Fruit fly (Drosophila melanogaster) whole organism, prepupa: ENCODE measurements around the gene Lsd-1.

Experiments
- Blimp-1 ChIP-seq: fragments of 200-800 bp; sonication (Bioruptor generic); optimal IDR thresholded peaks from 3 replicates; lab custom pipeline; 2017; ENCODE audit warnings: missing biosample characterization, missing genetic modification characterization, mild to moderate bottlenecking, moderate library complexity, missing genetic modification reagents
- CG10669 ChIP-seq: fragments of 200-800 bp; sonication (Bioruptor generic); optimal IDR thresholded peaks from 3 replicates; lab custom pipeline; 2018; ENCODE audit warnings: missing biosample characterization, mild to moderate bottlenecking, missing genetic modification characterization, moderate library complexity
- CG11902 ChIP-seq: fragments of 200-800 bp; sonication (Bioruptor generic); optimal IDR thresholded peaks from 3 replicates; lab custom pipeline; 2016; ENCODE audit warnings: missing biosample characterization, missing genetic modification characterization
- CG15336 ChIP-seq: fragments of 200-800 bp; sonication (Bioruptor generic); IDR thresholded peaks from 2 replicates; pipeline ENCODE4 v1.3.6; 2022; ENCODE audit warnings: missing biosample characterization, missing genetic modification characterization
- CG1621 ChIP-seq: fragments of 200-800 bp; sonication (Bioruptor generic); optimal IDR thresholded peaks from 3 replicates; lab custom pipeline; 2018; ENCODE audit warnings: missing biosample characterization, mild to moderate bottlenecking, missing genetic modification characterization
- CG3032 ChIP-seq: fragments of 200-800 bp; optimal IDR thresholded peaks from 2 replicates; lab custom pipeline; 2019; ENCODE audit warnings: missing biosample characterization, mild to moderate bottlenecking, missing genetic modification characterization, moderate library complexity
- CG32006 ChIP-seq: fragments of 200-800 bp; sonication (Bioruptor generic); optimal IDR thresholded peaks from 3 replicates; lab custom pipeline; 2017; ENCODE audit warnings: missing biosample characterization, mild to moderate bottlenecking, missing genetic modification characterization
- CG3919 ChIP-seq: fragments of 200-800 bp; sonication (Bioruptor generic); optimal IDR thresholded peaks from 3 replicates; lab custom pipeline; 2016; ENCODE audit warnings: missing biosample characterization, missing genetic modification characterization
- CG6163 ChIP-seq: fragments of 200-800 bp; sonication (Bioruptor generic); IDR thresholded peaks from 3 replicates; pipeline ENCODE4 v1.3.6; 2022; ENCODE audit warnings: missing biosample characterization, missing genetic modification characterization
- CG6276 ChIP-seq: fragments of 200-800 bp; sonication (Bioruptor generic); optimal IDR thresholded peaks from 2 replicates; lab custom pipeline; 2017; ENCODE audit warnings: missing biosample characterization, mild to moderate bottlenecking, missing genetic modification characterization
- CG6792 ChIP-seq: fragments of 200-800 bp; sonication (Bioruptor generic); optimal IDR thresholded peaks from 3 replicates; lab custom pipeline; 2016; ENCODE audit warnings: missing biosample characterization, missing genetic modification characterization
- CG6808 ChIP-seq: fragments of 200-800 bp; sonication (Bioruptor generic); optimal IDR thresholded peaks from 3 replicates; lab custom pipeline; 2017; ENCODE audit warnings: missing biosample characterization, missing genetic modification characterization, mild to moderate bottlenecking, moderate library complexity, missing genetic modification reagents
- CG6854 ChIP-seq: fragments of 200-800 bp; sonication (Bioruptor generic); optimal IDR thresholded peaks from 2 replicates; lab custom pipeline; 2017; ENCODE audit warnings: missing biosample characterization, mild to moderate bottlenecking, missing genetic modification characterization
- CG8119 ChIP-seq: fragments of 200-800 bp; sonication (Bioruptor generic); IDR thresholded peaks from 3 replicates; pipeline ENCODE4 v1.3.6; 2022; ENCODE audit warnings: missing biosample characterization, missing genetic modification characterization
- CG8319 ChIP-seq: fragments of 200-800 bp; sonication (Bioruptor generic); optimal IDR thresholded peaks from 3 replicates; lab custom pipeline; 2016; ENCODE audit warnings: missing biosample characterization, missing genetic modification characterization
- CG8632 ChIP-seq: fragments of 200-800 bp; sonication (Bioruptor generic); optimal IDR thresholded peaks from 3 replicates; lab custom pipeline; 2016; ENCODE audit warnings: missing biosample characterization, missing genetic modification characterization
- CG9139 ChIP-seq: fragments of 200-800 bp; sonication (Bioruptor generic); optimal IDR thresholded peaks from 3 replicates; lab custom pipeline; 2017; ENCODE audit warnings: missing biosample characterization, mild to moderate bottlenecking, missing genetic modification characterization
- Eip75B ChIP-seq: fragments of 200-800 bp; sonication (Bioruptor generic); optimal IDR thresholded peaks from 3 replicates; lab custom pipeline; 2016; ENCODE audit warnings: missing biosample characterization, missing genetic modification characterization
- Ets21C ChIP-seq: fragments of 200-800 bp; sonication (Bioruptor generic); optimal IDR thresholded peaks from 3 replicates; lab custom pipeline; 2016; ENCODE audit warnings: missing biosample characterization, missing genetic modification characterization
- Hr39 ChIP-seq: fragments of 200-800 bp; sonication (Bioruptor generic); optimal IDR thresholded peaks from 2 replicates; lab custom pipeline; 2016; ENCODE audit warnings: missing biosample characterization, missing genetic modification characterization
- Hr4 ChIP-seq: fragments of 200-800 bp; sonication (Bioruptor generic); optimal IDR thresholded peaks from 3 replicates; lab custom pipeline; 2016; ENCODE audit warnings: missing biosample characterization, missing genetic modification characterization
- Lpt ChIP-seq: fragments of 200-800 bp; sonication (Bioruptor generic); optimal IDR thresholded peaks from 3 replicates; lab custom pipeline; 2016; ENCODE audit warnings: missing biosample characterization, missing genetic modification characterization
- Met ChIP-seq: fragments of 200-800 bp; sonication (Bioruptor generic); optimal IDR thresholded peaks from 3 replicates; lab custom pipeline; 2016; ENCODE audit warnings: missing biosample characterization, missing genetic modification characterization
- OdsH ChIP-seq: fragments of 200-800 bp; sonication (Bioruptor generic); optimal IDR thresholded peaks from 3 replicates; lab custom pipeline; 2016; ENCODE audit warnings: missing biosample characterization, missing genetic modification characterization
- Smox ChIP-seq: fragments of 200-800 bp; sonication (Bioruptor generic); optimal IDR thresholded peaks from 3 replicates; lab custom pipeline; 2016; ENCODE audit warnings: missing biosample characterization, missing genetic modification characterization
- Sox102F ChIP-seq: fragments of 200-800 bp; sonication (Bioruptor generic); optimal IDR thresholded peaks from 2 replicates; lab custom pipeline; 2016; ENCODE audit warnings: missing biosample characterization, mild to moderate bottlenecking, missing genetic modification characterization
- acj6 ChIP-seq: fragments of 200-800 bp; sonication (Bioruptor generic); optimal IDR thresholded peaks from 3 replicates; lab custom pipeline; 2016; ENCODE audit warnings: missing biosample characterization, missing genetic modification characterization
- eg ChIP-seq: fragments of 200-800 bp; sonication (Bioruptor generic); IDR thresholded peaks from 3 replicates; pipeline ENCODE4 v1.3.6; 2022; ENCODE audit warnings: missing biosample characterization, missing genetic modification characterization
- fd59A ChIP-seq: fragments of 200-800 bp; sonication (Bioruptor generic); optimal IDR thresholded peaks from 2 replicates; lab custom pipeline; 2017; ENCODE audit warnings: missing biosample characterization, mild to moderate bottlenecking, missing genetic modification characterization, missing genetic modification reagents
- lz ChIP-seq: fragments of 200-800 bp; sonication (Bioruptor generic); optimal IDR thresholded peaks from 3 replicates; lab custom pipeline; 2016; ENCODE audit warnings: missing biosample characterization, missing genetic modification characterization
- net ChIP-seq: fragments of 200-800 bp; sonication (Bioruptor generic); optimal IDR thresholded peaks from 3 replicates; lab custom pipeline; 2016; ENCODE audit warnings: missing biosample characterization, missing genetic modification characterization
- spab ChIP-seq: fragments of 200-800 bp; sonication (Bioruptor generic); optimal IDR thresholded peaks from 2 replicates; lab custom pipeline; 2017; ENCODE audit warnings: missing biosample characterization, mild to moderate bottlenecking, missing genetic modification characterization, missing genetic modification reagents
- ss ChIP-seq, 2 experiments: fragments of 200-800 bp; sonication (Bioruptor generic); optimal IDR thresholded peaks; 2 replicates in 1 of 2; 3 replicates in 1 of 2; lab custom pipeline; 2017 to 2018; ENCODE audit warnings: mild to moderate bottlenecking in 2 of 2, missing biosample characterization in 2 of 2, missing genetic modification characterization in 2 of 2, moderate library complexity in 1 of 2
- svp ChIP-seq: fragments of 200-800 bp; sonication (Bioruptor generic); peaks from one replicate; lab custom pipeline; 2016; ENCODE audit warnings: missing biosample characterization, missing genetic modification characterization

The Lsd-1 gene

DNA sequence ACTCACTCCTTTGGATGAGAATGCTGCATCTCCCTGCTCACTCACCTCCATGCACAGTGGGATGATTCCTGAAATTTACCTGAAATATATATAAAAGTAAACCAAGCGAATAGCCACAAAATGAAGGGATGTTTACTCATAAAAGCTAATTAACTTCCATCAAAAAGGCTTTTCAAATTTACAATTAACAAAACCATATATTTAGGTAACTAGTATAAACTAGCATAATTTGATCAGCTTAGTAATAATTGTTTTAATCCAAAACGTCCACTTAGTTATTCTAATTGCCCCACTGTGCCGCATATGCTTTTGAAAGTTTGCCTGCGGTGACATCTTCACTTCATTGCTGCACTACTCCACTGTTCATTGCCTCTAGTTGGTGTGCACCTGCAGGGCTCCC is 20.3 kb downstream of the Lsd-1 start (continued):
- TF ChIP-seq Met (GFP tag; lab: Kevin White, UChicago) (peak; percentile 85), CG9139 (GFP tag; lab: Kevin White, UChicago) (peak; percentile 74), CG8119 (GFP tag; lab: Robert Waterston, UW) (peak; percentile 90), fd59A (GFP tag; lab: Kevin White, UChicago) (peak; percentile 86), CG6854 (no peak), ss (GFP tag; optimal IDR thresholded peaks at IDR 0.05; lab: Kevin White, UChicago) (peak; percentile 86 to 87), Hr39 (GFP tag; lab: Kevin White, UChicago) (peak; percentile 78), CG8319 (GFP tag; lab: Kevin White, UChicago) (peak; percentile 79), lz (GFP tag; lab: Kevin White, UChicago) (peak; percentile 77), CG3032 (tag; lab: Kevin White, UChicago) (peak; percentile 89), CG10669 (GFP tag; lab: Kevin White, UChicago) (peak; percentile 86), net (GFP tag; lab: Kevin White, UChicago) (peak; percentile 84), CG6163 (GFP tag; lab: Robert Waterston, UW) (peak; percentile 80), CG3919 (GFP tag; lab: Kevin White, UChicago) (peak; percentile 88), Smox (GFP tag; lab: Kevin White, UChicago) (peak; percentile 75), CG15336 (GFP tag; lab: Robert Waterston, UW) (peak; percentile 89), CG6792 (peak; percentile 77), Hr4 (GFP tag; lab: Kevin White, UChicago) (peak; percentile 90), svp (GFP tag; lab: Kevin White, UChicago) (peak; percentile 88), CG11902 (GFP tag; lab: Kevin White, UChicago) (peak; percentile 66), CG6808 (GFP tag; lab: Kevin White, UChicago) (peak; percentile 87), Sox102F (GFP tag; lab: Kevin White, UChicago) (peak; percentile 78), OdsH (GFP tag; lab: Kevin White, UChicago) (peak; percentile 90), Lpt (GFP tag; lab: Kevin White, UChicago) (peak; percentile 83), CG1621 (peak; percentile 85), CG32006 (GFP tag; lab: Kevin White, UChicago) (peak; percentile 94)
- TF ChIP-seq, all 60 proteins: peak for 56

DNA sequence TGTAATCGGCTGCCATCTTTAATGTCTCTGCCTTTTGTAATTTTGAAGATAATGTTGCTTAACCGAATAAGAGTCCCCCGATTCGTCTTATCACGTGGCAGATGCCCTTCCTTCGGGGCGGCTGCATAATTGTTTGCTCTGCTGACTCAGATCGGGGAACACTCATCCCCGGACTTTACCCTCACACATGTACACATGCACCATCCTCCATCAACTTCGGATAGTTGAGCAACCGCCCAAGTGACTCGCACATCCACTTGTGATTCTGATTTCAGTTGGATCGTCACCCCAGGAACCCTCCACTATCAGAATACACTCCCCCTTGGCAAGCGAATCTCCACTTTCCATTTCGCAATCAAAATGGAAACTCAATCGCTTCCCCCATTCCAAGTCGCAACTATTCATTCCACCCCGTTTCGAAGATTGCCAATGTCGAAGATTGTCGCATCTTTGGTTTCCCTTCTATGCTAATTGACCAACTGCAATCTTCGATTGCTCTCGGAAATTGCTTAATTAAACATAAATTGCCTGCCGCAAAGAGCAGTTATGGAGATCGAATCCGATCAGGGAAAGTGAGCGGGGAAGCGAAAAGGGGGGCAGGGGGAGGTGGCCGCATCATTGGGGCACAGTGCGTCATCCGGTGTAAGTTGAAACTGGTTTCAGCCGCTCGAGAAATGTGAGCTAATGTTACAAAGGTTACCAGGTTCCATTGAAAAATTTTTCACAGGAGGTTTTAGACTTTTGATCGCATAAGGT is 21.4 kb downstream of the Lsd-1 start:
- TF ChIP-seq Sox102F (GFP tag; lab: Kevin White, UChicago) (no peak), CG8319 (GFP tag; lab: Kevin White, UChicago) (no peak), spab (GFP tag; lab: Kevin White, UChicago) (peak; percentile 26), CG6276 (GFP tag; lab: Kevin White, UChicago) (peak; percentile 38), Blimp-1 (GFP tag; lab: Kevin White, UChicago) (peak; percentile 91), lz (GFP tag; lab: Kevin White, UChicago) (no peak), Ets21C (GFP tag; lab: Kevin White, UChicago) (no peak), Eip75B (no peak), acj6 (GFP tag; lab: Kevin White, UChicago) (no peak), Met (GFP tag; lab: Kevin White, UChicago) (no peak), ss (GFP tag; optimal IDR thresholded peaks at IDR 0.05; lab: Kevin White, UChicago) (peak; percentile 36 to 56), eg (GFP tag; lab: Robert Waterston, UW) (no peak), CG3919 (GFP tag; lab: Kevin White, UChicago) (peak; percentile 16), CG9139 (GFP tag; lab: Kevin White, UChicago) (peak; percentile 20), CG6808 (GFP tag; lab: Kevin White, UChicago) (peak; percentile 55), CG8632 (GFP tag; lab: Kevin White, UChicago) (no peak)
